Worm (Caenorhabditis elegans) whole organism, midembryonic: Measurements from ENCODE around the gene Y54G11A.4.

ENCODE experiments used
- flt-1 ChIP-seq: fragments of 200-800 bp; sonication (Bioruptor generic); IDR thresholded peaks from 2 replicates; pipeline ENCODE4 v1.3.6; 2022; ENCODE audit warnings: missing genetic modification characterization, missing compliant biosample characterization
- med-1 ChIP-seq: sonication (generic microtip); optimal IDR thresholded peaks from 2 replicates; lab custom pipeline; 2017; ENCODE audit warnings: missing genetic modification characterization, mild to moderate bottlenecking, missing compliant biosample characterization, antibody characterized with exemption, missing genetic modification reagents; ENCODE audit not compliant: insufficient read depth
- ztf-23 ChIP-seq: fragments of 200-800 bp; sonication (Bioruptor generic); IDR thresholded peaks from 2 replicates; pipeline ENCODE4 v1.3.6; 2022; ENCODE audit warnings: missing genetic modification reagents, missing genetic modification characterization, missing compliant biosample characterization

- no peak for TF ChIP-seq flt-1
- no peak for TF ChIP-seq ztf-23
- no peak for TF ChIP-seq med-1 (GFP tag; lab: Kevin White, UChicago)
Observed at ce11 chrII:14269142-14269593, 23.5 kb upstream of the Y54G11A.4 start, which contains the start of gene Y54G11A.1.
